Worm (Caenorhabditis elegans): ENCODE results near the gene Y110A2AL.2.

Y110A2AL.2 gene

DNA sequence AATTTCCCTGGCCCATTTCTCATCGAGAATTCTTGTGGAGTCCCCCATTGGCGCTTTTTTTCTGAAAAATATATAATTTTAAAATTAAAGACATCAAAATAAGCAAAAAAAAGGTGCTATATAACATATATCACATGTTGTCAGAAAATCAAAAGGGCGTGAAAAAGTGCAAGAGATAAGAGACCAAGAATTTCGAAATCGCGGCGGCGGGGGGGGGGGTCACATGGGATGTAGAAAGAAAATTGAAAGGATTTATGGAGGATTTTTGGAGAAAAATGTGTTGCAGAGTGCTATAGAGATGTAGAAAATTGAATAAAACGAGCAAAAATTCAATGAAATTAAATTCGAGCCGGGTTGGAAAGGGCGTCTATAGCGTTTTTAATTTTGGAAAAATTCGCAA, 36.6 kb upstream of the Y110A2AL.2 start, which contains the start of gene K12H6.6 (continued):
- TF ChIP-seq cey-2 (tag; optimal IDR thresholded peaks at IDR 0.05; ENCODE audit: borderline replicate concordance, insufficient read depth) (no peak), F10B5.3 (tag; optimal IDR thresholded peaks at IDR 0.05) (no peak), nhr-77 (tag; optimal IDR thresholded peaks at IDR 0.05) (no peak), dmd-9 (GFP tag; IDR thresholded peaks at IDR 0.05) (no peak), mxl-2 (GFP tag; conservative IDR thresholded peaks at IDR 0.05) (no peak), nhr-10 (tag; optimal IDR thresholded peaks at IDR 0.05) (no peak), hmg-1.1 (GFP tag; IDR thresholded peaks at IDR 0.05) (no peak)

DNA sequence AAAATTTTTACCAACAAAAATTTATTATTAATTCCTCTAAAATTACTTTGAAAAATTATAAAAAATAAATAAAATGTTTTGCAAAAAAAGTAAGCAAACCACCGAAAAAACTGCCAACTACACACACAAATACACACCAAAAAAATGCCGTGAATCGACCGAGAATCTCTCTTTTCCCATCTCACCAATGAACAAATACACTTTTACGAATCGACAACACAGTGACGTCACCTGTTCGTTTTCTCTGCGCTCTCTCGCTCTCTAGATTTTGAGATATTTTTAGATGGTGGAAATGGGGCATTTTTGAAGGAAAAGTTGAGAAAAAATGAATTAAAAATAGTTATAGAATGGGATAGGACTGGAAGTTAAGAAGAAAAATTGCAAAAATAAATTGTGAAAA, 35.7 kb upstream of the Y110A2AL.2 start:
- TF ChIP-seq hlh-11 (tag; optimal IDR thresholded peaks at IDR 0.05) = peak; percentile 9
- no peak for TF ChIP-seq pha-4 (GFP tag; IDR thresholded peaks at IDR 0.05)
- TF ChIP-seq pha-4 (tag; optimal IDR thresholded peaks at IDR 0.05) = peak; percentile 50
- no peak for TF ChIP-seq nhr-237 (tag; optimal IDR thresholded peaks at IDR 0.05)
- no peak for TF ChIP-seq ceh-32 (tag; optimal IDR thresholded peaks at IDR 0.05; ENCODE audit: poor library complexity)
- peak in 1 of 2 experiments; percentile 38 for TF ChIP-seq lsy-2 (tag; optimal IDR thresholded peaks at IDR 0.05)
- TF ChIP-seq aha-1 (tag) = peak; percentile 36
- TF ChIP-seq fos-1 (tag; optimal IDR thresholded peaks at IDR 0.05) = no peak
- no peak for TF ChIP-seq lim-7 (GFP tag; IDR thresholded peaks at IDR 0.05)
- peak; percentile 25 for TF ChIP-seq nhr-6 (tag; optimal IDR thresholded peaks at IDR 0.05)
- peak in 1 of 2 experiments; percentile 11 for TF ChIP-seq daf-16 (GFP tag; optimal IDR thresholded peaks at IDR 0.05)
- peak; percentile 40 for TF ChIP-seq daf-16 (tag; optimal IDR thresholded peaks at IDR 0.05)
- no peak for TF ChIP-seq ctbp-1 (GFP tag; IDR thresholded peaks at IDR 0.05)
- no peak for TF ChIP-seq nhr-111 (GFP tag; optimal IDR thresholded peaks at IDR 0.05)
- TF ChIP-seq Y105C5A.15 (GFP tag; IDR thresholded peaks at IDR 0.05) = no peak
- TF ChIP-seq unc-130 (GFP tag; optimal IDR thresholded peaks at IDR 0.05) = no peak
- TF ChIP-seq tra-1 (GFP tag; IDR thresholded peaks at IDR 0.05) = no peak
- TF ChIP-seq ceh-44 (GFP tag; IDR thresholded peaks at IDR 0.05) = no peak
- peak; percentile 53 for TF ChIP-seq nhr-28 (tag; optimal IDR thresholded peaks at IDR 0.05)
- TF ChIP-seq dmd-6 (GFP tag; IDR thresholded peaks at IDR 0.05) = peak; percentile 22; the same call in 1 of the 2 replicates

DNA sequence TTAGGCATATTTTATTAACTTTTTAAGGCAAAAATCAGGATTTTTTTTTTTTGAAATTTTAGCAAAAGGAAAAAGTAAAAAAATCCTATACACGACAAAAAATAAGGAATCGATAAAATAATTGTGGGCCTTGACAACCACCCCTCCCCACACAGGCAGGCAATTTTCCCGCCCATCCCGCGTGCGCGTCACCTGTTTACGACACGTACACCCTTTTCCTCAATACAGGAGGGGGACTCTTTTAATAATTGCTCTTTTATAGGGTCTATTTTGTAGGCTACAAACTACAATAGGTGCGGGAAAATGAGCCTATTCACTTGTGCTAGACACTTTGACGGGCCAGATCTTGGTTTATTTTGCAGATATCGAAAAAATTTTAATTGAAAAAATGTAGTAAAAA, 35.3 kb upstream of the Y110A2AL.2 start:
- TF ChIP-seq set-16 (GFP tag; IDR thresholded peaks at IDR 0.05) = no peak
- TF ChIP-seq php-3 (GFP tag; IDR thresholded peaks at IDR 0.05) = 0 out of 2 replicates have a peak, but pooled peaks have one; percentile 11
- no peak for TF ChIP-seq fkh-10 (GFP tag; optimal IDR thresholded peaks at IDR 0.05)
- no peak for TF ChIP-seq lsy-2 (tag; optimal IDR thresholded peaks at IDR 0.05)
- TF ChIP-seq nhr-102 (tag; optimal IDR thresholded peaks at IDR 0.05) = no peak
- TF ChIP-seq mxl-2 (GFP tag; conservative IDR thresholded peaks at IDR 0.05) = no peak
- no peak for TF ChIP-seq ztf-7 (tag; optimal IDR thresholded peaks at IDR 0.05)
- TF ChIP-seq Y5F2A.4 (GFP tag; optimal IDR thresholded peaks at IDR 0.05) = no peak
- no peak for TF ChIP-seq ctbp-1 (GFP tag; IDR thresholded peaks at IDR 0.05)
- no peak for TF ChIP-seq skn-1 (tag; optimal IDR thresholded peaks at IDR 0.05)
- no peak for TF ChIP-seq lir-3 (tag; optimal IDR thresholded peaks at IDR 0.05)
- TF ChIP-seq spr-1 (tag; optimal IDR thresholded peaks at IDR 0.05) = no peak
- no peak for TF ChIP-seq dmd-9 (GFP tag; IDR thresholded peaks at IDR 0.05)
- TF ChIP-seq daf-16 (GFP tag; optimal IDR thresholded peaks at IDR 0.05) = no peak
- peak; percentile 39 for TF ChIP-seq daf-16 (tag; optimal IDR thresholded peaks at IDR 0.05)
- TF ChIP-seq hlh-30 (tag; optimal IDR thresholded peaks at IDR 0.05; ENCODE audit: insufficient read depth) = peak; percentile 55
- TF ChIP-seq spr-3 (GFP tag; optimal IDR thresholded peaks at IDR 0.05) = no peak

DNA sequence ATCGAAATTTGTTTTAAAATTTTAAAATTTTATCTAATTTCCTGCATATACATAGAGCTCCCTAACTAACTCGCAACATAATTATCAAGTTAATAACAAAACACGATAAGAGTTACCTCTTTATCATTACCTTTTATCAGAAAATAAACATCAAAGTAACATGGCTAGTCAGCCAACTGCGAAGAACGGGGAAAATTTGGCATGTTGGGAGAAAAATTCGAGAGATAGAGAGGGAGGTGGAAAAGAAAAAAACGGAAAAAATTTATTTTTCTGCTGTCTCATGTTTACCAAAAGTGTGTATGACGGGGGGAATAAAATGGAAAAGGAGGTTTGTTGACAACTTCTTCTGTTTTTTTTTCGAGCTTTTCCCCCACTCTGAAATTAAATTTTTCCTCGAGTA, 33.7 kb upstream of the Y110A2AL.2 start:
- no peak for TF ChIP-seq dmd-9 (GFP tag; IDR thresholded peaks at IDR 0.05)
- TF ChIP-seq mes-2 (tag; optimal IDR thresholded peaks at IDR 0.05; ENCODE audit: poor library complexity, severe bottlenecking) = peak; percentile 38
- no peak for TF ChIP-seq lin-39 (tag; optimal IDR thresholded peaks at IDR 0.05)
- TF ChIP-seq nhr-28 (tag; optimal IDR thresholded peaks at IDR 0.05) = peak; percentile 76
- TF ChIP-seq madf-9 (GFP tag; conservative IDR thresholded peaks at IDR 0.05) = no peak
- TF ChIP-seq nhr-111 (GFP tag; optimal IDR thresholded peaks at IDR 0.05) = no peak
- no peak for TF ChIP-seq dve-1 (tag; optimal IDR thresholded peaks at IDR 0.05; ENCODE audit: insufficient read depth)
- TF ChIP-seq ctbp-1 (GFP tag; IDR thresholded peaks at IDR 0.05) = no peak
- peak; percentile 61; the same call in 1 of the 2 replicates for TF ChIP-seq lin-1 (GFP tag; IDR thresholded peaks at IDR 0.05)
- no peak for TF ChIP-seq ama-1 (optimal IDR thresholded peaks at IDR 0.05)
- no peak for TF ChIP-seq egl-27 (tag; optimal IDR thresholded peaks at IDR 0.05)
- no peak for TF ChIP-seq php-3 (GFP tag; IDR thresholded peaks at IDR 0.05)
- TF ChIP-seq pqm-1 (tag; optimal IDR thresholded peaks at IDR 0.05) = peak; percentile 7
- TF ChIP-seq F10B5.3 (tag; optimal IDR thresholded peaks at IDR 0.05) = no peak
- TF ChIP-seq spr-1 (tag; optimal IDR thresholded peaks at IDR 0.05) = no peak
- no peak for TF ChIP-seq snpc-1.2 (GFP tag; IDR thresholded peaks at IDR 0.05)

All from whole organism, L4 larva.